Fruit fly (Drosophila melanogaster): Measurements from ENCODE around the gene CG11786.

DNA sequence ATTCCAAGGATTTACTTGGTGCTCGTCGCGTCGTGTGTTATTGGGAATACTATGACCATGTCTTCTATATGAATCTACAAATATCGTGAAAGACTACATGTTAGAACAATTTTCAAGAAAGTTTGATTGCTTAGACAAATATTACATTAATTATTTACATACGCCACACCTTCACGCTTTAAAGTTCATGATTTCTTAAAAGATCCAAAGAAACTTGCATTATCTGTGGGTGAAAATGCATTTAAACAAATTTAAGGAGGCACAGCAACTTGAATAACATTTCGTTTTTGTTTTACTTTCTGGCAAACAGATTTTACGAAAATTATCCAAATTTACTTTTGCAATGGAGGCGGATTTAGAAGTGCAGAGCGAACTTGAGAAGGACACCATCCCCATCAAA lies 9.5 kb upstream of the CG11786 start, which contains the start of gene CG31115:
- no peak for TF ChIP-seq stwl (tag; optimal IDR thresholded peaks at IDR 0.05)
- TF ChIP-seq CG12071 (GFP tag; optimal IDR thresholded peaks at IDR 0.05): no peak
- TF ChIP-seq PHDP (tag; optimal IDR thresholded peaks at IDR 0.05): no peak
- no peak for TF ChIP-seq Stat92E (GFP tag; optimal IDR thresholded peaks at IDR 0.05)
- TF ChIP-seq fd96Cb (tag; optimal IDR thresholded peaks at IDR 0.05): no peak
- no peak for TF ChIP-seq CG3726 (GFP tag; IDR thresholded peaks at IDR 0.05)
- no peak for TF ChIP-seq caup (GFP tag; optimal IDR thresholded peaks at IDR 0.05; ENCODE audit: severe bottlenecking)
- no peak for TF ChIP-seq Dfd (GFP tag; optimal IDR thresholded peaks at IDR 0.05)
- no peak for TF ChIP-seq crp (GFP tag; optimal IDR thresholded peaks at IDR 0.05)
- no peak for TF ChIP-seq CG11696 (GFP tag; IDR thresholded peaks at IDR 0.05)
- no peak for TF ChIP-seq ttk (GFP tag; IDR thresholded peaks at IDR 0.05)
- TF ChIP-seq Hmr (GFP tag; optimal IDR thresholded peaks at IDR 0.05): no peak

Data from whole organism, embryonic.